Worm (Caenorhabditis elegans) whole organism, mixed stage, embryonic: ENCODE data around the gene twk-4.

Experiments used
- bed-3 ChIP-seq: fragments of 200-800 bp; sonication (Bioruptor generic); optimal IDR thresholded peaks from 3 replicates; lab custom pipeline; 2018; ENCODE audit warnings: mild to moderate bottlenecking, missing genetic modification characterization, moderate library complexity, missing compliant biosample characterization
- ces-1 ChIP-seq: fragments of 150-350 bp; optimal IDR thresholded peaks from 2 replicates; lab custom pipeline; 2014; ENCODE audit warnings: missing biosample characterization, missing genetic modification reagents, missing genetic modification characterization
- elt-3 ChIP-seq: fragments of 150-350 bp; optimal IDR thresholded peaks from 2 replicates; lab custom pipeline; 2014; ENCODE audit warnings: missing biosample characterization, missing genetic modification characterization
- lsy-2 ChIP-seq: fragments of 150-350 bp; optimal IDR thresholded peaks from 2 replicates; lab custom pipeline; 2014; ENCODE audit warnings: missing biosample characterization, missing genetic modification characterization
- mab-5 ChIP-seq: fragments of 150-350 bp; optimal IDR thresholded peaks from 2 replicates; lab custom pipeline; 2014; ENCODE audit warnings: missing biosample characterization, missing genetic modification characterization
- nhr-237 ChIP-seq: fragments of 150-350 bp; optimal IDR thresholded peaks from 2 replicates; lab custom pipeline; 2014; ENCODE audit warnings: missing biosample characterization, missing genetic modification characterization
- nhr-28 ChIP-seq: fragments of 150-350 bp; optimal IDR thresholded peaks from 2 replicates; lab custom pipeline; 2014; ENCODE audit warnings: missing biosample characterization, missing genetic modification characterization
- nhr-76 ChIP-seq: sonication (generic microtip); optimal IDR thresholded peaks from 2 replicates; lab custom pipeline; 2017; ENCODE audit warnings: missing biosample characterization, missing genetic modification characterization
- sptf-1 ChIP-seq: sonication (generic microtip); optimal IDR thresholded peaks from 2 replicates; lab custom pipeline; 2017; ENCODE audit warnings: mild to moderate bottlenecking, missing genetic modification characterization, moderate library complexity, missing compliant biosample characterization
- tbx-8 ChIP-seq: fragments of 200-800 bp; sonication (Bioruptor generic); optimal IDR thresholded peaks from 2 replicates; lab custom pipeline; 2018; ENCODE audit warnings: mild to moderate bottlenecking, missing genetic modification characterization, moderate library complexity, missing compliant biosample characterization
- ztf-11 ChIP-seq: fragments of 150-350 bp; optimal IDR thresholded peaks from 2 replicates; lab custom pipeline; 2014; ENCODE audit warnings: missing biosample characterization, missing genetic modification characterization

DNA sequence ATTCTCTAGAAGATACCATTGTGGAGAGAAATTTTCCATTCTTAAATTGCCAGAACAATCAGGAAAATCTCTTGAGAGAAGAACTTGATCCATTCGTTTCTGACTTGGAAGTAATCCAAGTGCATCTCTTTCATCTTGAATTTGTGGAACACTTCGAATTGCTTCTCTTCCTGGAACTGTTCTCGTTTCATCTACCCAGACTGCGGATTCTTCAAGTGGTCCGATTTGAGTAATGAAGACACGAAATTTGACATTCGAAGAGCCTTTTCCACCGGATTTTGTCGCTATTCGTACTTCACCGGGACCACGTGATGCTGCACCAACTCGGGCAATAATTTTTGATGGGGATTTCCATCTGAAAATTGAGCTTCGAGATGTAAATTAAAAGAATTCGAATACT, 17.6 kb downstream of the twk-4 start:
- TF ChIP-seq nhr-237 (tag; lab: Kevin White, UChicago) (no peak), nhr-28 (tag; lab: Kevin White, UChicago) (no peak), tbx-8 (no peak), nhr-76 (no peak), lsy-2 (tag; lab: Kevin White, UChicago) (no peak), ztf-11 (tag; lab: Kevin White, UChicago) (no peak), elt-3 (tag; lab: Kevin White, UChicago) (no peak), bed-3 (no peak), mab-5 (no peak), ces-1 (GFP tag; lab: Kevin White, UChicago) (no peak), sptf-1 (no peak)
